Fruit fly (Drosophila melanogaster) whole organism, embryonic: Measurements from ENCODE around the gene Gclc.
A peak's percentile ranks its signal among the peaks of the same experiment; 100 is the strongest.

Experiments
- B-H1 ChIP-seq: fragments of 200-800 bp; sonication (Bioruptor generic); IDR thresholded peaks from 3 replicates; pipeline ENCODE4 v1.3.6; 2022; ENCODE audit warnings: missing biosample characterization, missing genetic modification characterization
- CG12659 ChIP-seq: fragments of 200-800 bp; sonication (Bioruptor generic); optimal IDR thresholded peaks from 3 replicates; lab custom pipeline; 2017; ENCODE audit warnings: mild to moderate bottlenecking, missing biosample characterization, missing genetic modification reagents, missing genetic modification characterization
- CG13424 ChIP-seq: fragments of 200-800 bp; sonication (Bioruptor generic); optimal IDR thresholded peaks from 2 replicates; lab custom pipeline; 2019; ENCODE audit warnings: missing biosample characterization, mild to moderate bottlenecking, missing genetic modification characterization, moderate library complexity
- CG16779 ChIP-seq: fragments of 200-800 bp; sonication (Bioruptor generic); IDR thresholded peaks from 2 replicates; pipeline ENCODE4 v1.3.6; 2022; ENCODE audit warnings: missing biosample characterization, missing genetic modification characterization
- CG17361 ChIP-seq: fragments of 200-800 bp; sonication (Bioruptor generic); IDR thresholded peaks from 3 replicates; pipeline ENCODE4 v1.3.6; 2022; ENCODE audit warnings: missing biosample characterization, missing genetic modification characterization
- CG17912 ChIP-seq: fragments of 200-800 bp; sonication (Bioruptor generic); optimal IDR thresholded peaks from 2 replicates; lab custom pipeline; 2018; ENCODE audit warnings: missing biosample characterization, mild to moderate bottlenecking, missing genetic modification characterization
- CG2199 ChIP-seq: fragments of 200-800 bp; sonication (Bioruptor generic); IDR thresholded peaks from 3 replicates; pipeline ENCODE4 v1.3.6; 2022; ENCODE audit warnings: missing biosample characterization, missing genetic modification characterization
- CG2889 ChIP-seq: fragments of 200-800 bp; sonication (Bioruptor generic); IDR thresholded peaks from 3 replicates; pipeline ENCODE4 v1.3.6; 2022; ENCODE audit warnings: missing biosample characterization, missing genetic modification characterization
- CG30020 ChIP-seq: fragments of 200-800 bp; optimal IDR thresholded peaks from 2 replicates; lab custom pipeline; 2019; ENCODE audit warnings: missing biosample characterization, mild to moderate bottlenecking, missing genetic modification characterization, moderate library complexity
- CG3281 ChIP-seq: fragments of 200-800 bp; sonication (Bioruptor generic); optimal IDR thresholded peaks from 3 replicates; lab custom pipeline; 2017; ENCODE audit warnings: missing biosample characterization, mild to moderate bottlenecking, missing genetic modification characterization
- CG34422 ChIP-seq: fragments of 200-800 bp; sonication (Bioruptor generic); IDR thresholded peaks from 3 replicates; pipeline ENCODE4 v1.3.6; 2022; ENCODE audit warnings: missing biosample characterization, missing genetic modification characterization
- CG3726 ChIP-seq: fragments of 200-800 bp; sonication (Bioruptor generic); IDR thresholded peaks from 3 replicates; pipeline ENCODE4, ENCODE4 v1.3.6; 2022; ENCODE audit warnings: missing biosample characterization, missing genetic modification characterization
- CG4617 ChIP-seq: fragments of 200-800 bp; sonication (Bioruptor generic); optimal IDR thresholded peaks from 3 replicates; lab custom pipeline; 2016; ENCODE audit warnings: missing biosample characterization, missing genetic modification characterization, borderline replicate concordance
- CG6654 ChIP-seq: fragments of 200-800 bp; sonication (Bioruptor generic); optimal IDR thresholded peaks from 2 replicates; lab custom pipeline; 2017; ENCODE audit warnings: missing biosample characterization, mild to moderate bottlenecking, missing genetic modification characterization
- CG6791 ChIP-seq: fragments of 200-800 bp; sonication (Bioruptor generic); IDR thresholded peaks from 3 replicates; pipeline ENCODE4 v1.3.6; 2022; ENCODE audit warnings: missing biosample characterization, missing genetic modification characterization; ENCODE audit not compliant: partially characterized antibody
- CG7987 ChIP-seq: fragments of 200-800 bp; sonication (Bioruptor generic); optimal IDR thresholded peaks from 2 replicates; lab custom pipeline; 2018; ENCODE audit warnings: missing biosample characterization, mild to moderate bottlenecking, missing genetic modification characterization, moderate library complexity
- D ChIP-seq, 2 experiments: fragments of 200-800 bp in 1 of 2; fragments of >200 bp in 1 of 2; sonication (Bioruptor generic) in 1 of 2; optimal IDR thresholded peaks; 2 replicates in 1 of 2; 3 replicates in 1 of 2; lab custom pipeline; 2017; ENCODE audit warnings: mild to moderate bottlenecking in 1 of 2, missing biosample characterization in 1 of 2, missing genetic modification characterization in 1 of 2, missing genetic modification reagents in 1 of 2
- D19A ChIP-seq: fragments of 200-800 bp; optimal IDR thresholded peaks from 3 replicates; lab custom pipeline; 2019; ENCODE audit warnings: missing biosample characterization, mild to moderate bottlenecking, missing genetic modification characterization, moderate library complexity
- Doc3 ChIP-seq: fragments of 200-800 bp; sonication (Bioruptor generic); IDR thresholded peaks from 3 replicates; pipeline ENCODE4 v1.3.6; 2022; ENCODE audit warnings: missing biosample characterization, missing genetic modification characterization; ENCODE audit not compliant: partially characterized antibody
- Jarid2 ChIP-seq: fragments of 200-800 bp; sonication (Bioruptor generic); optimal IDR thresholded peaks from 3 replicates; lab custom pipeline; 2017; ENCODE audit warnings: mild to moderate bottlenecking, missing biosample characterization, missing genetic modification reagents, missing genetic modification characterization
- MBD-R2 ChIP-seq: fragments of 200-800 bp; sonication (Bioruptor generic); IDR thresholded peaks from 2 replicates; pipeline ENCODE4 v1.3.6; 2022; ENCODE audit warnings: missing biosample characterization, missing genetic modification characterization
- MESR4 ChIP-seq: fragments of 200-800 bp; sonication (Bioruptor generic); optimal IDR thresholded peaks from 2 replicates; lab custom pipeline; 2018; ENCODE audit warnings: missing biosample characterization, mild to moderate bottlenecking, missing genetic modification characterization, moderate library complexity
- Poxn ChIP-seq: fragments of 200-800 bp; sonication (Bioruptor generic); IDR thresholded peaks from 2 replicates; pipeline ENCODE4 v1.3.6; 2022; ENCODE audit warnings: missing biosample characterization, missing genetic modification characterization
- Side ChIP-seq: fragments of 200-800 bp; sonication (Bioruptor generic); optimal IDR thresholded peaks from 2 replicates; lab custom pipeline; 2016; ENCODE audit warnings: missing biosample characterization, missing genetic modification characterization
- Taf1 ChIP-seq: fragments of 200-800 bp; sonication (Bioruptor generic); IDR thresholded peaks from 2 replicates; pipeline ENCODE4 v1.3.6; 2022; ENCODE audit warnings: missing biosample characterization, missing genetic modification characterization
- Trl ChIP-seq, 3 experiments: fragments of >200 bp in 2 of 3; fragments of 200-800 bp in 1 of 3; sonication (Bioruptor generic) in 1 of 3; optimal IDR thresholded peaks; 2 replicates in 1 of 3; 3 replicates in 2 of 3; lab custom pipeline; 2016 to 2017; ENCODE audit warnings: missing biosample characterization in 1 of 3, missing genetic modification characterization in 1 of 3
- cg ChIP-seq: fragments of 200-800 bp; sonication (Bioruptor generic); optimal IDR thresholded peaks from 3 replicates; lab custom pipeline; 2019; ENCODE audit warnings: missing biosample characterization, mild to moderate bottlenecking, missing genetic modification characterization, moderate library complexity
- crp ChIP-seq, 2 experiments: fragments of 200-800 bp; sonication (Bioruptor generic); optimal IDR thresholded peaks; 2 replicates in 1 of 2; 3 replicates in 1 of 2; lab custom pipeline; 2017; ENCODE audit warnings: missing biosample characterization in 2 of 2, missing genetic modification characterization in 2 of 2, mild to moderate bottlenecking in 1 of 2, moderate library complexity in 1 of 2
- dimm ChIP-seq: fragments of 200-800 bp; sonication (Bioruptor generic); IDR thresholded peaks from 2 replicates; pipeline ENCODE4 v1.3.6; 2022; ENCODE audit warnings: missing biosample characterization, missing genetic modification characterization
- eve ChIP-seq, 2 experiments: fragments of >200 bp; optimal IDR thresholded peaks; 2 replicates each; lab custom pipeline; 2017; ENCODE audit warnings: missing biosample characterization in 2 of 2, missing genetic modification characterization in 2 of 2
- gcm ChIP-seq: fragments of 200-800 bp; sonication (Bioruptor generic); optimal IDR thresholded peaks from 2 replicates; lab custom pipeline; 2019; ENCODE audit warnings: missing biosample characterization, mild to moderate bottlenecking, missing genetic modification characterization, moderate library complexity
- ham ChIP-seq: fragments of 200-800 bp; sonication (Bioruptor generic); IDR thresholded peaks from 2 replicates; pipeline ENCODE4 v1.3.6; 2022; ENCODE audit warnings: missing biosample characterization, missing genetic modification characterization
- jigr1 ChIP-seq: fragments of 200-800 bp; sonication (Bioruptor generic); IDR thresholded peaks from 3 replicates; pipeline ENCODE4 v1.3.6; 2022; ENCODE audit warnings: missing biosample characterization, missing genetic modification characterization
- kah ChIP-seq: fragments of 200-800 bp; sonication (Bioruptor generic); optimal IDR thresholded peaks from 2 replicates; lab custom pipeline; 2018; ENCODE audit warnings: missing biosample characterization, mild to moderate bottlenecking, missing genetic modification characterization
- lola ChIP-seq, 3 experiments: fragments of >200 bp in 2 of 3; fragments of 200-800 bp in 1 of 3; sonication (Bioruptor generic) in 1 of 3; optimal IDR thresholded peaks; 2 replicates each; lab custom pipeline; 2017 to 2019; ENCODE audit warnings: missing biosample characterization in 3 of 3, missing genetic modification characterization in 3 of 3, mild to moderate bottlenecking in 1 of 3, moderate library complexity in 1 of 3
- maf-S ChIP-seq: fragments of 200-800 bp; sonication (Bioruptor generic); optimal IDR thresholded peaks from 2 replicates; lab custom pipeline; 2016; ENCODE audit warnings: missing biosample characterization, missing genetic modification characterization
- nerfin-1 ChIP-seq: fragments of 200-800 bp; sonication (Bioruptor generic); optimal IDR thresholded peaks from 3 replicates; lab custom pipeline; 2019; ENCODE audit warnings: missing biosample characterization, mild to moderate bottlenecking, missing genetic modification characterization, moderate library complexity
- odd ChIP-seq: fragments of 200-800 bp; sonication (Bioruptor generic); optimal IDR thresholded peaks from 2 replicates; lab custom pipeline; 2017; ENCODE audit warnings: missing biosample characterization, mild to moderate bottlenecking, missing genetic modification characterization
- peb ChIP-seq: fragments of 200-800 bp; sonication (Bioruptor generic); IDR thresholded peaks from 2 replicates; pipeline ENCODE4 v1.3.6; 2022; ENCODE audit warnings: missing biosample characterization, missing genetic modification characterization
- ro ChIP-seq: fragments of 200-800 bp; sonication (Bioruptor generic); IDR thresholded peaks from 2 replicates; pipeline ENCODE4 v1.3.6; 2022; ENCODE audit warnings: missing biosample characterization, missing genetic modification characterization
- sisA ChIP-seq: fragments of 200-800 bp; sonication (Bioruptor generic); IDR thresholded peaks from 2 replicates; pipeline ENCODE4 v1.3.6; 2022; ENCODE audit warnings: missing biosample characterization, missing genetic modification characterization
- sr ChIP-seq: fragments of 200-800 bp; sonication (Bioruptor generic); IDR thresholded peaks from 3 replicates; pipeline ENCODE4 v1.3.6; 2022; ENCODE audit warnings: missing biosample characterization, missing genetic modification characterization
- tin ChIP-seq: fragments of 200-800 bp; sonication (Bioruptor generic); optimal IDR thresholded peaks from 3 replicates; lab custom pipeline; 2016; ENCODE audit warnings: missing biosample characterization, missing genetic modification characterization
- unpg ChIP-seq: fragments of 200-800 bp; sonication (Bioruptor generic); optimal IDR thresholded peaks from 3 replicates; lab custom pipeline; 2018; ENCODE audit warnings: missing biosample characterization, mild to moderate bottlenecking, missing genetic modification characterization, moderate library complexity

Gclc gene

dm6 chrX:8060148-8060920 is 55.6 kb downstream of the Gclc start (continued):
- no peak for TF ChIP-seq cg
- 0 out of 3 replicates have a peak, but pooled peaks have one; percentile 7 for TF ChIP-seq CG17361
- no peak for TF ChIP-seq Taf1 (GFP tag; lab: Robert Waterston, UW)
- TF ChIP-seq CG2889: no peak
- TF ChIP-seq odd (GFP tag; lab: Kevin White, UChicago): no peak
- no peak for TF ChIP-seq MBD-R2 (GFP tag; lab: Robert Waterston, UW)
- no peak for TF ChIP-seq D (optimal IDR thresholded peaks at IDR 0.05; lab: Kevin White, UChicago)
- TF ChIP-seq D (GFP tag; optimal IDR thresholded peaks at IDR 0.05; lab: Kevin White, UChicago): peak; percentile 3
- TF ChIP-seq kah (GFP tag; lab: Kevin White, UChicago): no peak
- peak; percentile 40; the same call in 1 of the 3 replicates for TF ChIP-seq CG34422
- peak; percentile 11 for TF ChIP-seq MESR4 (GFP tag; lab: Kevin White, UChicago)
- no peak for TF ChIP-seq CG16779
- TF ChIP-seq Trl (optimal IDR thresholded peaks at IDR 0.05; lab: Kevin White, UChicago): peak; percentile 40 to 47
- no peak for TF ChIP-seq Trl (GFP tag; optimal IDR thresholded peaks at IDR 0.05; lab: Kevin White, UChicago)
- no peak for TF ChIP-seq Doc3
- peak; percentile 7 for TF ChIP-seq CG13424 (tag; lab: Kevin White, UChicago)
- TF ChIP-seq CG12659 (GFP tag; lab: Kevin White, UChicago): peak; percentile 28
- TF ChIP-seq lola (GFP tag; optimal IDR thresholded peaks at IDR 0.05; lab: Kevin White, UChicago): no peak
- TF ChIP-seq peb (GFP tag; lab: Robert Waterston, UW): no peak
- TF ChIP-seq eve (GFP tag; optimal IDR thresholded peaks at IDR 0.05; lab: Kevin White, UChicago): peak in 1 of 2 experiments; percentile 29
- no peak for TF ChIP-seq CG4617
- TF ChIP-seq CG3281 (GFP tag; lab: Kevin White, UChicago): peak; percentile 0
- no peak for TF ChIP-seq dimm (GFP tag; lab: Robert Waterston, UW)
- TF ChIP-seq maf-S: no peak

- TF ChIP-seq Poxn (GFP tag; lab: Robert Waterston, UW) (no peak), Side (no peak), tin (GFP tag; lab: Kevin White, UChicago) (no peak), ham (no peak), B-H1 (GFP tag; lab: Robert Waterston, UW) (no peak), CG30020 (tag; lab: Kevin White, UChicago) (no peak), CG7987 (GFP tag; lab: Kevin White, UChicago) (no peak), unpg (no peak), D19A (tag; lab: Kevin White, UChicago) (no peak), ro (no peak), CG3726 (no peak), Jarid2 (GFP tag; lab: Kevin White, UChicago) (no peak), sisA (GFP tag; lab: Robert Waterston, UW) (no peak), CG2199 (GFP tag; lab: Robert Waterston, UW) (0 out of 3 replicates have a peak, but pooled peaks have one; percentile 13), crp (GFP tag; optimal IDR thresholded peaks at IDR 0.05; lab: Kevin White, UChicago) (no peak), CG17912 (GFP tag; lab: Kevin White, UChicago) (no peak), gcm (no peak), CG34422 (peak; percentile 17; the same call in 1 of the 3 replicates), sr (peak; percentile 26; the same call in 1 of the 3 replicates), nerfin-1 (tag; lab: Kevin White, UChicago) (peak; percentile 20), CG6791 (GFP tag; lab: Robert Waterston, UW) (no peak), jigr1 (GFP tag; lab: Robert Waterston, UW) (no peak), CG6654 (no peak)
These were observed 56.3 kb downstream of the Gclc start for dm6 chrX:8059629-8060028.
